Fruit fly (Drosophila melanogaster) whole organism, wandering third instar larva: ENCODE results near the gene CG2493.

ENCODE experiments used
- Dfd ChIP-seq: fragments of >200 bp; optimal IDR thresholded peaks from 2 replicates; lab custom pipeline; 2017; ENCODE audit warnings: missing biosample characterization, missing genetic modification characterization
- Dif ChIP-seq: fragments of 200-275, 200-300 bp; sonication (Bioruptor generic); optimal IDR thresholded peaks from 2 replicates; lab custom pipeline; 2018; ENCODE audit warnings: missing biosample characterization, missing genetic modification characterization; ENCODE audit not compliant: partially characterized antibody
- Hr78 ChIP-seq: fragments of >200 bp; optimal IDR thresholded peaks from 2 replicates; lab custom pipeline; 2017; ENCODE audit warnings: missing biosample characterization, missing genetic modification characterization
- Hr83 ChIP-seq: fragments of 200-300 bp; sonication (Bioruptor generic); optimal IDR thresholded peaks from 2 replicates; lab custom pipeline; 2016; ENCODE audit warnings: missing biosample characterization, mild to moderate bottlenecking, missing genetic modification characterization, moderate library complexity; ENCODE audit not compliant: poor library complexity, severe bottlenecking
- Myc ChIP-seq: fragments of >200 bp; optimal IDR thresholded peaks from 2 replicates; lab custom pipeline; 2017
- N ChIP-seq: fragments of >200 bp; optimal IDR thresholded peaks from 2 replicates; lab custom pipeline; 2018; ENCODE audit warnings: missing biosample characterization, missing external identifiers, missing genetic modification characterization
- OdsH ChIP-seq: fragments of 200-800 bp; sonication (Bioruptor generic); optimal IDR thresholded peaks from 2 replicates; lab custom pipeline; 2016; ENCODE audit warnings: missing biosample characterization, mild to moderate bottlenecking, missing genetic modification characterization
- Rel ChIP-seq, 2 experiments: fragments of 200-800 bp; sonication (Bioruptor generic) in 1 of 2; optimal IDR thresholded peaks; 2 replicates in 1 of 2; 3 replicates in 1 of 2; lab custom pipeline; 2016 to 2019; ENCODE audit warnings: mild to moderate bottlenecking in 2 of 2, missing biosample characterization in 2 of 2, missing genetic modification characterization in 2 of 2, moderate library complexity in 1 of 2
- dl ChIP-seq, 2 experiments: fragments of 175-275, 200-275 bp in 1 of 2; fragments of 200-275 bp in 1 of 2; sonication (Bioruptor generic); optimal IDR thresholded peaks; lab custom pipeline; 2018; ENCODE audit warnings: mild to moderate bottlenecking in 2 of 2, missing biosample characterization in 2 of 2, missing genetic modification characterization in 2 of 2, moderate library complexity in 2 of 2; ENCODE audit not compliant: partially characterized antibody in 2 of 2, insufficient read depth in 1 of 2
- h ChIP-seq: fragments of 200-800 bp; sonication (Bioruptor generic); optimal IDR thresholded peaks from 3 replicates; lab custom pipeline; 2016; ENCODE audit warnings: missing biosample characterization, mild to moderate bottlenecking, missing genetic modification characterization
- lola ChIP-seq: fragments of >200 bp; optimal IDR thresholded peaks from 2 replicates; lab custom pipeline; 2017; ENCODE audit warnings: missing biosample characterization, missing genetic modification characterization
- psq ChIP-seq: fragments of 200-800 bp; sonication (Bioruptor generic); optimal IDR thresholded peaks from 3 replicates; lab custom pipeline; 2017; ENCODE audit warnings: missing biosample characterization, mild to moderate bottlenecking, missing genetic modification characterization, moderate library complexity
- tai ChIP-seq: sonication (Bioruptor generic); optimal IDR thresholded peaks from 2 replicates; lab custom pipeline; 2016; ENCODE audit warnings: missing biosample characterization, missing genetic modification characterization
- usp ChIP-seq: fragments of >200 bp; optimal IDR thresholded peaks from 2 replicates; lab custom pipeline; 2017; ENCODE audit warnings: missing biosample characterization, missing genetic modification characterization

DNA sequence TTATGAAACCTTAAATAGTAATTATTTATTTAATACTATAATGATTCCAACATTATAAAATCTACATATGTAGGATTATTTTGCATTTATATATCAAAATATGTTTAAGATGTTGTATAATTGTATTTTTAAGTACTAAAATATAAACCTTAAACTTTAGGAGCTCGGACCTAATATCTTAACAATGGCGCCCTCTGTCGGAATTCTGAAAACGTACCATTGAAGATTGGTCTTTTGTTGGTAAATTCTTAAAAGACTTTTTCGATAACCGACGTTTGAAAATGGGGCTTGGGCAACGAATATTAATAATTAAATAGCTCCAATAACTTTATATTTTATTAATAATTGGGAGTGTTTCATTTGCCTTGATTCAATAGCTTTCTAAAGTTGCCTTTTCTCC is 25.4 kb downstream of the CG2493 start:
- TF ChIP-seq usp (GFP tag; lab: Kevin White, UChicago) (no peak), dl (GFP tag; optimal IDR thresholded peaks at IDR 0.05; lab: Kevin White, UChicago; ENCODE audit: insufficient read depth in 1 of 2, partially characterized antibody in 2 of 2) (no peak), Hr78 (GFP tag; lab: Kevin White, UChicago) (no peak), Myc (lab: Kevin White, UChicago) (no peak), Dfd (GFP tag; lab: Kevin White, UChicago) (no peak), Dif (GFP tag; lab: Kevin White, UChicago) (no peak), Rel (GFP tag; optimal IDR thresholded peaks at IDR 0.05; lab: Kevin White, UChicago) (no peak), Rel (tag; optimal IDR thresholded peaks at IDR 0.05; lab: Kevin White, UChicago) (no peak), lola (GFP tag; lab: Kevin White, UChicago) (no peak), Hr83 (GFP tag; lab: Kevin White, UChicago) (no peak), psq (no peak), tai (GFP tag; lab: Kevin White, UChicago) (no peak), N (no peak), OdsH (GFP tag; lab: Kevin White, UChicago) (no peak), h (no peak)
